Worm (Caenorhabditis elegans) whole organism, young adult: ENCODE results near the gene acd-4.

Source experiments
- F49E8.2 ChIP-seq: sonication (generic microtip); optimal IDR thresholded peaks from 3 replicates; lab custom pipeline; 2017; ENCODE audit warnings: missing genetic modification characterization, mild to moderate bottlenecking, missing compliant biosample characterization, antibody characterized with exemption, moderate library complexity; ENCODE audit not compliant: insufficient read depth
- Y79H2A.3 ChIP-seq: fragments of 200-800 bp; sonication (Bioruptor generic); conservative IDR thresholded peaks from 2 replicates; pipeline ENCODE4 v1.3.6; 2022; ENCODE audit warnings: missing genetic modification reagents, missing genetic modification characterization, missing compliant biosample characterization
- akir-1 ChIP-seq: fragments of 200-800 bp; sonication (Bioruptor generic); optimal IDR thresholded peaks from 2 replicates; lab custom pipeline; 2018; ENCODE audit warnings: mild to moderate bottlenecking, missing genetic modification characterization, moderate library complexity, missing compliant biosample characterization
- ama-1 ChIP-seq, 3 experiments: fragments of 150-350 bp in 1 of 3; sonication (generic microtip) in 2 of 3; optimal IDR thresholded peaks; 2 replicates each; lab custom pipeline; 2014 to 2018; ENCODE audit warnings: missing biosample characterization in 2 of 3, missing genetic modification characterization in 2 of 3, missing genetic modification reagents in 2 of 3
- dpl-1 ChIP-seq: fragments of 150-350 bp; optimal IDR thresholded peaks from 2 replicates; lab custom pipeline; 2014; ENCODE audit warnings: missing biosample characterization, missing genetic modification reagents, missing genetic modification characterization
- hmg-20 ChIP-seq: fragments of 200-800 bp; sonication (Bioruptor generic); IDR thresholded peaks from 2 replicates; pipeline ENCODE4 v1.3.6; 2022; ENCODE audit warnings: missing genetic modification reagents, missing genetic modification characterization, missing compliant biosample characterization
- lin-26 ChIP-seq: fragments of 200-800 bp; sonication (Bioruptor generic); IDR thresholded peaks from 2 replicates; pipeline ENCODE4 v1.3.6; 2022; ENCODE audit warnings: missing genetic modification reagents, missing genetic modification characterization, missing compliant biosample characterization
- lin-54 ChIP-seq: fragments of 200-800 bp; sonication (Bioruptor generic); optimal IDR thresholded peaks from 2 replicates; lab custom pipeline; 2018; ENCODE audit warnings: mild to moderate bottlenecking, missing genetic modification characterization, missing compliant biosample characterization
- nfya-1 ChIP-seq: sonication (generic microtip); optimal IDR thresholded peaks from 2 replicates; lab custom pipeline; 2017; ENCODE audit warnings: antibody characterized with exemption, missing compliant biosample characterization, missing genetic modification characterization, borderline replicate concordance; ENCODE audit not compliant: insufficient read depth
- sea-2 ChIP-seq: fragments of 200-800 bp; sonication (Bioruptor generic); IDR thresholded peaks from 2 replicates; pipeline ENCODE4 v1.3.6; 2022; ENCODE audit warnings: missing genetic modification characterization, missing compliant biosample characterization
- snpc-1.1 ChIP-seq: sonication (generic microtip); optimal IDR thresholded peaks from 2 replicates; lab custom pipeline; 2017; ENCODE audit warnings: missing genetic modification characterization, mild to moderate bottlenecking, missing compliant biosample characterization, antibody characterized with exemption, moderate library complexity, missing genotype, missing genetic modification reagents; ENCODE audit not compliant: insufficient read depth
- unc-62 ChIP-seq: fragments of 150-350 bp; optimal IDR thresholded peaks from 2 replicates; lab custom pipeline; 2014; ENCODE audit warnings: missing biosample characterization, missing genetic modification reagents, missing genetic modification characterization

DNA sequence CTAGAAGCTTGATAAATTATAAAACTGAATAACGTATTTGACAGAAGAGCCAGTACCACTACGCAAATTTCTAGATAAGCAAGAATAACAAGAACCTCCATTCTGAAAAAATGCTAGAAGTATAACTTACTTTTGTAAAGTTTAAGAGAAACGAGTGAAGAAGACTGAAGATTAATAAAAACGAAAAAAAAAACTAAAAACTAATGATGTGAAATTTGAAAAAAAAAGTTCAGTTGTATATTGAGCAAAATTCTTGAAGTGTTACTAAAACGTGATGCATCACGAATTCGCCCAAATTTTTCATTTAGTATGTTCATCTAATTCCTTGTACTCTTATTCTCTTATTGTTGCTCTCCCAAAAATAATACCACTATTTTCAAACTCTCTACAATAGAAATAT lies 39.2 kb downstream of the acd-4 start, which contains the start of gene ZC190.6:
- TF ChIP-seq lin-54 (no peak), akir-1 (GFP tag; lab: Kevin White, UChicago) (no peak), dpl-1 (GFP tag; lab: Kevin White, UChicago) (no peak), sea-2 (no peak), lin-26 (GFP tag; lab: Robert Waterston, UW) (no peak), snpc-1.1 (tag; lab: Kevin White, UChicago) (no peak), hmg-20 (GFP tag; lab: Robert Waterston, UW) (no peak), F49E8.2 (no peak), ama-1 (optimal IDR thresholded peaks at IDR 0.05; lab: Kevin White, UChicago) (no peak), ama-1 (GFP tag; optimal IDR thresholded peaks at IDR 0.05; lab: Kevin White, UChicago) (no peak), unc-62 (GFP tag; lab: Kevin White, UChicago) (no peak), nfya-1 (tag; lab: Kevin White, UChicago) (no peak), Y79H2A.3 (GFP tag; lab: Robert Waterston, UW) (no peak)
